Fruit fly (Drosophila melanogaster) whole organism, embryonic: ENCODE results near the gene CG34408.

Experiments used
- CG1024 ChIP-seq: fragments of 200-800 bp; sonication (Bioruptor generic); IDR thresholded peaks from 2 replicates; pipeline ENCODE4 v1.3.6; 2022; ENCODE audit warnings: missing biosample characterization, missing genetic modification characterization
- CG10959 ChIP-seq: fragments of 200-800 bp; sonication (Bioruptor generic); IDR thresholded peaks from 2 replicates; pipeline ENCODE4 v1.3.6; 2022; ENCODE audit warnings: missing biosample characterization, missing genetic modification characterization
- CG13123 ChIP-seq: fragments of 200-800 bp; sonication (Bioruptor generic); optimal IDR thresholded peaks from 2 replicates; lab custom pipeline; 2016; ENCODE audit warnings: missing biosample characterization, missing genetic modification characterization
- CG13287 ChIP-seq: fragments of 200-800 bp; sonication (Bioruptor generic); IDR thresholded peaks from 2 replicates; pipeline ENCODE4 v1.3.6; 2022; ENCODE audit warnings: missing biosample characterization, missing genetic modification characterization; ENCODE audit not compliant: partially characterized antibody
- CG14014 ChIP-seq: fragments of 200-800 bp; sonication (Bioruptor generic); IDR thresholded peaks from 2 replicates; pipeline ENCODE4 v1.3.6; 2022; ENCODE audit warnings: missing biosample characterization, missing genetic modification characterization
- CG14965 ChIP-seq: fragments of 200-800 bp; sonication (Bioruptor generic); optimal IDR thresholded peaks from 2 replicates; lab custom pipeline; 2016; ENCODE audit warnings: missing biosample characterization, missing genetic modification characterization, borderline replicate concordance
- CG2116 ChIP-seq: fragments of 200-800 bp; sonication (Bioruptor generic); optimal IDR thresholded peaks from 3 replicates; lab custom pipeline; 2018; ENCODE audit warnings: missing biosample characterization, mild to moderate bottlenecking, missing genetic modification characterization
- CG30431 ChIP-seq: fragments of 200-800 bp; sonication (Bioruptor generic); optimal IDR thresholded peaks from 2 replicates; lab custom pipeline; 2017; ENCODE audit warnings: missing biosample characterization, missing genetic modification characterization
- CG31224 ChIP-seq: fragments of 200-800 bp; sonication (Bioruptor generic); IDR thresholded peaks from 2 replicates; pipeline ENCODE4 v1.3.6; 2022; ENCODE audit warnings: missing biosample characterization, missing genetic modification characterization
- CG32767 ChIP-seq: fragments of 200-800 bp; sonication (Bioruptor generic); IDR thresholded peaks from 2 replicates; pipeline ENCODE4 v1.3.6; 2022; ENCODE audit warnings: missing biosample characterization, missing genetic modification characterization
- CG4707 ChIP-seq: fragments of 200-800 bp; sonication (Bioruptor generic); optimal IDR thresholded peaks from 2 replicates; lab custom pipeline; 2018; ENCODE audit warnings: missing biosample characterization, mild to moderate bottlenecking, missing genetic modification characterization, moderate library complexity
- CG6689 ChIP-seq: fragments of 200-800 bp; sonication (Bioruptor generic); IDR thresholded peaks from 2 replicates; pipeline ENCODE4 v1.3.6; 2022; ENCODE audit warnings: missing biosample characterization, missing genetic modification characterization
- CG6791 ChIP-seq: fragments of 200-800 bp; sonication (Bioruptor generic); IDR thresholded peaks from 3 replicates; pipeline ENCODE4 v1.3.6; 2022; ENCODE audit warnings: missing biosample characterization, missing genetic modification characterization; ENCODE audit not compliant: partially characterized antibody
- CG7839 ChIP-seq: fragments of 200-800 bp; sonication (Bioruptor generic); optimal IDR thresholded peaks from 3 replicates; lab custom pipeline; 2018; ENCODE audit warnings: missing biosample characterization, mild to moderate bottlenecking, missing genetic modification characterization, moderate library complexity
- CTCF ChIP-seq: fragments of 200-800 bp; sonication (Bioruptor generic); optimal IDR thresholded peaks from 2 replicates; lab custom pipeline; 2017; ENCODE audit warnings: missing biosample characterization, mild to moderate bottlenecking, missing genetic modification characterization, moderate library complexity
- Eip74EF ChIP-seq, 2 experiments: fragments of 200-800 bp in 1 of 2; fragments of >200 bp in 1 of 2; sonication (Bioruptor generic) in 1 of 2; optimal IDR thresholded peaks; 2 replicates each; lab custom pipeline; 2017 to 2019; ENCODE audit warnings: missing biosample characterization in 2 of 2, missing genetic modification characterization in 2 of 2, mild to moderate bottlenecking in 1 of 2, moderate library complexity in 1 of 2
- Fer3 ChIP-seq: fragments of 200-800 bp; sonication (Bioruptor generic); optimal IDR thresholded peaks from 2 replicates; lab custom pipeline; 2018; ENCODE audit warnings: missing biosample characterization, mild to moderate bottlenecking, missing genetic modification characterization, moderate library complexity
- Hr3 ChIP-seq: fragments of 200-800 bp; sonication (Bioruptor generic); optimal IDR thresholded peaks from 3 replicates; lab custom pipeline; 2016; ENCODE audit warnings: missing biosample characterization, missing genetic modification characterization
- Nf-YB ChIP-seq: fragments of 200-800 bp; sonication (Bioruptor generic); optimal IDR thresholded peaks from 3 replicates; lab custom pipeline; 2019; ENCODE audit warnings: missing biosample characterization, mild to moderate bottlenecking, missing genetic modification characterization, moderate library complexity
- Sin3A ChIP-seq: fragments of >200 bp; optimal IDR thresholded peaks from 2 replicates; lab custom pipeline; 2018
- Sox102F ChIP-seq: fragments of 200-800 bp; sonication (Bioruptor generic); optimal IDR thresholded peaks from 2 replicates; lab custom pipeline; 2018; ENCODE audit warnings: missing biosample characterization, mild to moderate bottlenecking, missing genetic modification characterization, moderate library complexity
- TFAM ChIP-seq: fragments of 200-800 bp; sonication (Bioruptor generic); optimal IDR thresholded peaks from 2 replicates; lab custom pipeline; 2017; ENCODE audit warnings: missing biosample characterization, missing genetic modification characterization, inconsistent platforms
- Trl ChIP-seq, 3 experiments: fragments of >200 bp in 2 of 3; fragments of 200-800 bp in 1 of 3; sonication (Bioruptor generic) in 1 of 3; optimal IDR thresholded peaks; 2 replicates in 1 of 3; 3 replicates in 2 of 3; lab custom pipeline; 2016 to 2017; ENCODE audit warnings: missing biosample characterization in 1 of 3, missing genetic modification characterization in 1 of 3
- ac ChIP-seq: fragments of 200-800 bp; sonication (Bioruptor generic); optimal IDR thresholded peaks from 3 replicates; lab custom pipeline; 2017; ENCODE audit warnings: missing biosample characterization, mild to moderate bottlenecking, missing genetic modification characterization
- amos ChIP-seq: fragments of 200-800 bp; sonication (Bioruptor generic); IDR thresholded peaks from 2 replicates; pipeline ENCODE4 v1.3.6; 2022; ENCODE audit warnings: missing biosample characterization, missing genetic modification characterization; ENCODE audit not compliant: partially characterized antibody
- bigmax ChIP-seq: fragments of 200-800 bp; sonication (Bioruptor generic); optimal IDR thresholded peaks from 2 replicates; lab custom pipeline; 2018; ENCODE audit warnings: missing biosample characterization, mild to moderate bottlenecking, missing genetic modification characterization
- bsh ChIP-seq, 2 experiments: fragments of 200-800 bp; sonication (Bioruptor generic); optimal IDR thresholded peaks; 2 replicates each; lab custom pipeline; 2017 to 2018; ENCODE audit warnings: mild to moderate bottlenecking in 2 of 2, missing biosample characterization in 2 of 2, missing genetic modification characterization in 2 of 2, moderate library complexity in 1 of 2
- chm ChIP-seq: fragments of 200-800 bp; sonication (Bioruptor generic); IDR thresholded peaks from 2 replicates; pipeline ENCODE4 v1.3.6; 2022; ENCODE audit warnings: missing biosample characterization, missing genetic modification characterization
- danr ChIP-seq: fragments of 200-800 bp; sonication (Bioruptor generic); IDR thresholded peaks from 2 replicates; pipeline ENCODE4 v1.3.6; 2022; ENCODE audit warnings: missing biosample characterization, missing genetic modification characterization
- disco-r ChIP-seq: fragments of 200-800 bp; sonication (Bioruptor generic); optimal IDR thresholded peaks from 2 replicates; lab custom pipeline; 2016; ENCODE audit warnings: missing biosample characterization, missing genetic modification characterization
- exex ChIP-seq: fragments of 200-800 bp; sonication (Bioruptor generic); optimal IDR thresholded peaks from 4 replicates; lab custom pipeline; 2018; ENCODE audit warnings: missing biosample characterization, mild to moderate bottlenecking, missing genetic modification characterization, moderate library complexity
- fru ChIP-seq: fragments of >200 bp; optimal IDR thresholded peaks from 2 replicates; lab custom pipeline; 2017
- grau ChIP-seq: fragments of 200-800 bp; optimal IDR thresholded peaks from 3 replicates; lab custom pipeline; 2019; ENCODE audit warnings: missing biosample characterization, mild to moderate bottlenecking, missing genetic modification characterization, moderate library complexity
- h ChIP-seq: fragments of >200 bp; optimal IDR thresholded peaks from 2 replicates; lab custom pipeline; 2017
- her ChIP-seq: fragments of 200-800 bp; sonication (Bioruptor generic); optimal IDR thresholded peaks from 2 replicates; lab custom pipeline; 2016; ENCODE audit warnings: missing biosample characterization, missing genetic modification characterization
- ind ChIP-seq: fragments of 200-800 bp; sonication (Bioruptor generic); optimal IDR thresholded peaks from 3 replicates; lab custom pipeline; 2016; ENCODE audit warnings: missing biosample characterization, missing genetic modification characterization
- kah ChIP-seq: fragments of 200-800 bp; sonication (Bioruptor generic); optimal IDR thresholded peaks from 2 replicates; lab custom pipeline; 2018; ENCODE audit warnings: missing biosample characterization, mild to moderate bottlenecking, missing genetic modification characterization
- kay ChIP-seq: fragments of 200-800 bp; sonication (Bioruptor generic); optimal IDR thresholded peaks from 2 replicates; lab custom pipeline; 2016; ENCODE audit warnings: missing biosample characterization, missing genetic modification characterization
- lov ChIP-seq, 2 experiments: fragments of 200-800 bp in 1 of 2; fragments of >200 bp in 1 of 2; sonication (Bioruptor generic) in 1 of 2; IDR thresholded peaks in 1 of 2; optimal IDR thresholded peaks in 1 of 2; 2 replicates in 1 of 2; 3 replicates in 1 of 2; pipeline versions ENCODE4 v1.3.6 to Lab custom; 2017 to 2022; ENCODE audit warnings: missing biosample characterization in 1 of 2, missing genetic modification characterization in 1 of 2
- nerfin-2 ChIP-seq: fragments of 200-800 bp; sonication (Bioruptor generic); IDR thresholded peaks from 2 replicates; pipeline ENCODE4 v1.3.6; 2022; ENCODE audit warnings: missing biosample characterization, missing genetic modification characterization; ENCODE audit not compliant: partially characterized antibody
- nom ChIP-seq: fragments of 200-800 bp; sonication (Bioruptor generic); optimal IDR thresholded peaks from 2 replicates; lab custom pipeline; 2017; ENCODE audit warnings: missing biosample characterization, missing genetic modification characterization, mild to moderate bottlenecking, moderate library complexity, missing genetic modification reagents
- peb ChIP-seq: fragments of 200-800 bp; sonication (Bioruptor generic); IDR thresholded peaks from 2 replicates; pipeline ENCODE4 v1.3.6; 2022; ENCODE audit warnings: missing biosample characterization, missing genetic modification characterization
- salm ChIP-seq: fragments of 200-800 bp; sonication (Bioruptor generic); optimal IDR thresholded peaks from 2 replicates; lab custom pipeline; 2018; ENCODE audit warnings: missing biosample characterization, mild to moderate bottlenecking, missing genetic modification characterization
- sc ChIP-seq, 3 experiments: fragments of >200 bp in 2 of 3; fragments of 200-800 bp in 1 of 3; sonication (Bioruptor generic) in 1 of 3; optimal IDR thresholded peaks; 2 replicates in 2 of 3; 3 replicates in 1 of 3; lab custom pipeline; 2017; ENCODE audit warnings: mild to moderate bottlenecking in 1 of 3, missing biosample characterization in 1 of 3, missing genetic modification characterization in 1 of 3, missing genetic modification reagents in 1 of 3
- slou ChIP-seq: fragments of 200-800 bp; sonication (Bioruptor generic); optimal IDR thresholded peaks from 3 replicates; lab custom pipeline; 2016; ENCODE audit warnings: missing biosample characterization, missing genetic modification characterization
- stwl ChIP-seq: fragments of 200-800 bp; sonication (Bioruptor generic); optimal IDR thresholded peaks from 3 replicates; lab custom pipeline; 2018; ENCODE audit warnings: missing biosample characterization, mild to moderate bottlenecking, missing genetic modification characterization, moderate library complexity
- tgo ChIP-seq: fragments of 200-800 bp; sonication (Bioruptor generic); IDR thresholded peaks from 3 replicates; pipeline ENCODE4 v1.3.6; 2022; ENCODE audit warnings: missing biosample characterization, missing genetic modification characterization
- tx ChIP-seq: fragments of 200-800 bp; sonication (Bioruptor generic); optimal IDR thresholded peaks from 2 replicates; lab custom pipeline; 2016; ENCODE audit warnings: missing biosample characterization, missing genetic modification characterization

The CG34408 gene

DNA sequence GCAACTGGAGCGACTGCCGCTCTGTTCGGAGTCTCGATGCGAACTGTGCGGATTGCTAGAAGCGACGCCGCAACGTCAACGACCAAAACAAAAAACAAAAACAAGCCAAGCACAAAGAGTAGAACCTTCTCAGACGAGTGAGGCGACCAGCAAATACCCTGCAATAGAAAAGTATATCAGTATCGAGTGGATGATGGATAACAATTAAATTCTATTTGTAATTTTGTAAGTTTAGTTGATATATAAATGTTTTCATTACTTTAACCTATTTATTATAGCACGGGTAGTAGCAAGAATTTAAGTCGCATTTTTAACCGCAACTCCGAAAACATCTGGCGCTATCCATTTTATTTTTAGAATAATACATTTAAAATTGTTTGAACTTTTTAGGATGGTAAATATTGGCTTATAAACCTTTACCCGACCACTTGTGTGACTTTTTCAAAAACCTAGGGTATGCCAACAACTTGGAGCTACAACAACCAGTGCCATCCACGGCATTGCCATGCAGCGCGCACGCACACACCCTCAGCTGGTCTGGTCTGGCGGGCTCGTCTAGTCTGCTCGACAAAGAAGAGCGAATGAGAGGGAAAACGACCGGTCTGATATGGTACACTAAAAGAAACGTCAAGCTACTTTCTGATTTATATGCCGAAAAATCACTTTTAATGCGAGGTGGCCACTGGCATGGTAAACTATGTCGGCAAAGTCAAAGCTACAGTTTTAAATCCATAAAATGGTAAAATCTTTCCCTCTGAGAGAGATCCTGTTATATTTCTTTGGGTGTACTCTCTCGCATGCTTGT lies 45.5 kb downstream of the CG34408 start, which contains the start of gene CG12643 (continued):
- TF ChIP-seq sc (optimal IDR thresholded peaks at IDR 0.05; lab: Kevin White, UChicago) (no peak), sc (GFP tag; optimal IDR thresholded peaks at IDR 0.05; lab: Kevin White, UChicago) (peak; percentile 79), CG30431 (GFP tag; lab: Kevin White, UChicago) (peak; percentile 84), Trl (optimal IDR thresholded peaks at IDR 0.05; lab: Kevin White, UChicago) (peak; percentile 16 to 40), Trl (GFP tag; optimal IDR thresholded peaks at IDR 0.05; lab: Kevin White, UChicago) (peak; percentile 89), CG10959 (GFP tag; lab: Robert Waterston, UW) (peak; percentile 85), exex (tag; lab: Kevin White, UChicago) (peak; percentile 49), Fer3 (tag; lab: Kevin White, UChicago) (peak; percentile 78), salm (tag; lab: Kevin White, UChicago) (peak; percentile 61), kah (GFP tag; lab: Kevin White, UChicago) (peak; percentile 20), her (GFP tag; lab: Kevin White, UChicago) (peak; percentile 94), h (no peak), tgo (GFP tag; lab: Robert Waterston, UW) (peak; percentile 90), ind (GFP tag; lab: Kevin White, UChicago) (peak; percentile 94), ac (GFP tag; lab: Kevin White, UChicago) (no peak), bsh (GFP tag; optimal IDR thresholded peaks at IDR 0.05; lab: Kevin White, UChicago) (peak; percentile 72 to 93), CG2116 (GFP tag; lab: Kevin White, UChicago) (peak; percentile 53), CG6791 (GFP tag; lab: Robert Waterston, UW) (no peak), CG1024 (GFP tag; lab: Robert Waterston, UW) (peak; percentile 89), CG14014 (GFP tag; lab: Robert Waterston, UW) (peak; percentile 88), stwl (tag; lab: Kevin White, UChicago) (no peak), CG13287 (GFP tag; lab: Robert Waterston, UW) (peak; percentile 13; the same call in 1 of the 2 replicates), danr (peak; percentile 74), CG32767 (GFP tag; lab: Robert Waterston, UW) (peak; percentile 86; the same call in 1 of the 2 replicates), Nf-YB (peak; percentile 51), chm (GFP tag; lab: Robert Waterston, UW) (peak; percentile 94), amos (no peak), CG13123 (GFP tag; lab: Kevin White, UChicago) (peak; percentile 66), lov (optimal IDR thresholded peaks at IDR 0.05; lab: Kevin White, UChicago) (no peak), lov (GFP tag; IDR thresholded peaks at IDR 0.05; lab: Robert Waterston, UW) (peak; percentile 80; the same call in 2 of the 3 replicates), CTCF (GFP tag; lab: Kevin White, UChicago) (peak; percentile 49), TFAM (GFP tag; lab: Kevin White, UChicago) (peak; percentile 30), tx (peak; percentile 93), kay (peak; percentile 84), bigmax (GFP tag; lab: Kevin White, UChicago) (no peak), Sin3A (no peak), Hr3 (peak; percentile 82), CG14965 (GFP tag; lab: Kevin White, UChicago) (peak; percentile 75), CG4707 (GFP tag; lab: Kevin White, UChicago) (peak; percentile 53), CG31224 (peak; percentile 73), Eip74EF (GFP tag; optimal IDR thresholded peaks at IDR 0.05; lab: Kevin White, UChicago) (peak in 1 of 2 experiments; percentile 76), nom (peak; percentile 52), grau (tag; lab: Kevin White, UChicago) (peak; percentile 85), slou (GFP tag; lab: Kevin White, UChicago) (peak; percentile 75), Sox102F (peak; percentile 95), nerfin-2 (GFP tag; lab: Robert Waterston, UW) (no peak), CG7839 (tag; lab: Kevin White, UChicago) (peak; percentile 83), disco-r (GFP tag; lab: Kevin White, UChicago) (peak; percentile 91), CG6689 (GFP tag; lab: Robert Waterston, UW) (peak; percentile 86), fru (lab: Kevin White, UChicago) (no peak), peb (GFP tag; lab: Robert Waterston, UW) (peak; percentile 79)
